Worm (Caenorhabditis elegans): Measurements from ENCODE around the gene parg-1.
A peak's percentile ranks its signal among the peaks of the same experiment; 100 is the strongest.

parg-1 gene

ce11 chrIV:8793223-8793622, 47.2 kb downstream of the parg-1 start (continued):
- peak; percentile 74 for TF ChIP-seq blmp-1 (tag; optimal IDR thresholded peaks at IDR 0.05; ENCODE audit: insufficient read depth)
- TF ChIP-seq mbf-1 (tag; optimal IDR thresholded peaks at IDR 0.05) = no peak
- no peak for TF ChIP-seq R02D3.7 (tag; optimal IDR thresholded peaks at IDR 0.05)
- no peak for TF ChIP-seq lin-11 (tag; optimal IDR thresholded peaks at IDR 0.05)
- TF ChIP-seq F13H6.1 (tag; optimal IDR thresholded peaks at IDR 0.05) = peak; percentile 8
- no peak for TF ChIP-seq ztf-11 (tag; optimal IDR thresholded peaks at IDR 0.05)
- TF ChIP-seq nhr-23 (tag; optimal IDR thresholded peaks at IDR 0.05) = no peak
- no peak for TF ChIP-seq ceh-82 (tag; optimal IDR thresholded peaks at IDR 0.05)
- no peak for TF ChIP-seq elt-1 (tag; optimal IDR thresholded peaks at IDR 0.05)
- TF ChIP-seq crh-2 (tag; optimal IDR thresholded peaks at IDR 0.05) = no peak
- TF ChIP-seq nhr-12 (tag; optimal IDR thresholded peaks at IDR 0.05) = no peak
- no peak for TF ChIP-seq unc-39 (tag; optimal IDR thresholded peaks at IDR 0.05)

ce11 chrIV:8794895-8795665, 49.0 kb downstream of the parg-1 start:
- TF ChIP-seq peb-1 (tag; optimal IDR thresholded peaks at IDR 0.05) (no peak), nhr-77 (tag; optimal IDR thresholded peaks at IDR 0.05) (no peak), lin-13 (GFP tag; optimal IDR thresholded peaks at IDR 0.05) (peak; percentile 67), ceh-82 (tag; optimal IDR thresholded peaks at IDR 0.05) (no peak), fos-1 (tag; optimal IDR thresholded peaks at IDR 0.05) (peak; percentile 80), nhr-23 (tag; optimal IDR thresholded peaks at IDR 0.05) (no peak), sem-4 (tag; optimal IDR thresholded peaks at IDR 0.05) (peak; percentile 87), unc-39 (tag; optimal IDR thresholded peaks at IDR 0.05) (peak; percentile 29), ceh-16 (tag; optimal IDR thresholded peaks at IDR 0.05) (peak; percentile 97), mab-5 (tag; optimal IDR thresholded peaks at IDR 0.05) (peak; percentile 31), unc-62 (GFP tag; optimal IDR thresholded peaks at IDR 0.05) (peak; percentile 45), nhr-6 (tag; optimal IDR thresholded peaks at IDR 0.05) (peak; percentile 70), mbf-1 (tag; optimal IDR thresholded peaks at IDR 0.05) (no peak), mdl-1 (tag; optimal IDR thresholded peaks at IDR 0.05) (peak; percentile 80 to 93), alr-1 (tag; optimal IDR thresholded peaks at IDR 0.05) (no peak), lin-39 (tag; optimal IDR thresholded peaks at IDR 0.05) (no peak), lin-11 (tag; optimal IDR thresholded peaks at IDR 0.05) (peak; percentile 44), ama-1 (optimal IDR thresholded peaks at IDR 0.05) (no peak), zag-1 (tag; optimal IDR thresholded peaks at IDR 0.05) (peak; percentile 82), ZK546.5 (tag; optimal IDR thresholded peaks at IDR 0.05) (no peak), nhr-237 (tag; optimal IDR thresholded peaks at IDR 0.05) (no peak), sma-9 (GFP tag; optimal IDR thresholded peaks at IDR 0.05) (peak; percentile 90), sma-9 (tag; optimal IDR thresholded peaks at IDR 0.05) (no peak), skn-1 (tag; optimal IDR thresholded peaks at IDR 0.05) (no peak), ztf-11 (tag; optimal IDR thresholded peaks at IDR 0.05) (no peak), nhr-10 (tag; optimal IDR thresholded peaks at IDR 0.05) (no peak), ztf-4 (tag; optimal IDR thresholded peaks at IDR 0.05) (peak; percentile 87), nhr-11 (tag; optimal IDR thresholded peaks at IDR 0.05) (no peak), sma-3 (GFP tag; optimal IDR thresholded peaks at IDR 0.05) (peak; percentile 77), R02D3.7 (tag; optimal IDR thresholded peaks at IDR 0.05) (no peak), aly-2 (tag; optimal IDR thresholded peaks at IDR 0.05) (no peak), Y55F3AM.14 (GFP tag; optimal IDR thresholded peaks at IDR 0.05) (peak; percentile 97), dmd-4 (tag; optimal IDR thresholded peaks at IDR 0.05) (no peak), egl-27 (tag; optimal IDR thresholded peaks at IDR 0.05) (peak; percentile 81), crh-2 (tag; optimal IDR thresholded peaks at IDR 0.05) (peak; percentile 89), F13H6.1 (tag; optimal IDR thresholded peaks at IDR 0.05) (peak; percentile 93), lsy-2 (tag; optimal IDR thresholded peaks at IDR 0.05) (peak; percentile 1 to 67), ztf-1 (GFP tag; conservative IDR thresholded peaks at IDR 0.05) (no peak), gmeb-1 (tag; optimal IDR thresholded peaks at IDR 0.05) (peak; percentile 17), elt-3 (tag; optimal IDR thresholded peaks at IDR 0.05) (no peak), nhr-12 (tag; optimal IDR thresholded peaks at IDR 0.05) (no peak), nhr-25 (tag; optimal IDR thresholded peaks at IDR 0.05) (peak; percentile 89), nhr-21 (tag; optimal IDR thresholded peaks at IDR 0.05) (peak; percentile 89), elt-1 (tag; optimal IDR thresholded peaks at IDR 0.05) (no peak), unc-55 (GFP tag; optimal IDR thresholded peaks at IDR 0.05) (peak; percentile 56), C34F6.9 (tag; optimal IDR thresholded peaks at IDR 0.05) (peak; percentile 82), nhr-129 (tag; optimal IDR thresholded peaks at IDR 0.05) (peak; percentile 71), snpc-4 (tag; optimal IDR thresholded peaks at IDR 0.05) (peak; percentile 10), blmp-1 (tag; optimal IDR thresholded peaks at IDR 0.05; ENCODE audit: insufficient read depth) (peak; percentile 88)
